Fruit fly (Drosophila melanogaster) whole organism, embryonic: ENCODE measurements around the gene CG17744.

ENCODE experiments used
- Aef1 ChIP-seq: fragments of 200-800 bp; sonication (Bioruptor generic); IDR thresholded peaks from 3 replicates; pipeline ENCODE4 v1.3.6; 2022; ENCODE audit warnings: missing biosample characterization, missing genetic modification characterization
- CG10366 ChIP-seq: fragments of 200-800 bp; sonication (Bioruptor generic); IDR thresholded peaks from 2 replicates; pipeline ENCODE4 v1.3.6; 2022; ENCODE audit warnings: missing biosample characterization, missing genetic modification characterization
- CG13894 ChIP-seq: fragments of 200-800 bp; sonication (Bioruptor generic); optimal IDR thresholded peaks from 3 replicates; lab custom pipeline; 2018; ENCODE audit warnings: missing biosample characterization, mild to moderate bottlenecking, missing genetic modification characterization, moderate library complexity
- CG14050 ChIP-seq: fragments of 200-800 bp; sonication (Bioruptor generic); IDR thresholded peaks from 3 replicates; pipeline ENCODE4 v1.3.6; 2022; ENCODE audit warnings: missing biosample characterization, missing genetic modification characterization
- CG14667 ChIP-seq: fragments of 200-800 bp; sonication (Bioruptor generic); IDR thresholded peaks from 2 replicates; pipeline ENCODE4 v1.3.6; 2022; ENCODE audit warnings: missing biosample characterization, missing genetic modification characterization
- CG15479 ChIP-seq: fragments of 200-800 bp; sonication (Bioruptor generic); optimal IDR thresholded peaks from 3 replicates; lab custom pipeline; 2019; ENCODE audit warnings: missing biosample characterization, mild to moderate bottlenecking, missing genetic modification characterization, moderate library complexity
- CG1647 ChIP-seq: fragments of 200-800 bp; sonication (Bioruptor generic); optimal IDR thresholded peaks from 3 replicates; lab custom pipeline; 2016; ENCODE audit warnings: missing biosample characterization, missing genetic modification characterization
- CG18599 ChIP-seq: fragments of 200-800 bp; sonication (Bioruptor generic); optimal IDR thresholded peaks from 3 replicates; lab custom pipeline; 2017; ENCODE audit warnings: missing biosample characterization, missing genetic modification characterization, mild to moderate bottlenecking, moderate library complexity, missing genetic modification reagents
- CG2116 ChIP-seq: fragments of 200-800 bp; sonication (Bioruptor generic); optimal IDR thresholded peaks from 3 replicates; lab custom pipeline; 2018; ENCODE audit warnings: missing biosample characterization, mild to moderate bottlenecking, missing genetic modification characterization
- CG30431 ChIP-seq: fragments of 200-800 bp; sonication (Bioruptor generic); optimal IDR thresholded peaks from 2 replicates; lab custom pipeline; 2017; ENCODE audit warnings: missing biosample characterization, missing genetic modification characterization
- CG31365 ChIP-seq: fragments of 200-800 bp; sonication (Bioruptor generic); optimal IDR thresholded peaks from 2 replicates; lab custom pipeline; 2018; ENCODE audit warnings: missing biosample characterization, mild to moderate bottlenecking, missing genetic modification characterization
- CG4820 ChIP-seq: fragments of 200-800 bp; sonication (Bioruptor generic); optimal IDR thresholded peaks from 3 replicates; lab custom pipeline; 2016; ENCODE audit warnings: missing biosample characterization, missing genetic modification characterization
- CG8089 ChIP-seq: fragments of 200-800 bp; sonication (Bioruptor generic); optimal IDR thresholded peaks from 3 replicates; lab custom pipeline; 2016; ENCODE audit warnings: missing biosample characterization, missing genetic modification characterization
- CG9215 ChIP-seq: fragments of 200-800 bp; sonication (Bioruptor generic); IDR thresholded peaks from 2 replicates; pipeline ENCODE4 v1.3.6; 2022; ENCODE audit warnings: missing biosample characterization, missing genetic modification characterization
- CG9437 ChIP-seq: fragments of 200-800 bp; sonication (Bioruptor generic); optimal IDR thresholded peaks from 2 replicates; lab custom pipeline; 2018; ENCODE audit warnings: missing biosample characterization, mild to moderate bottlenecking, missing genetic modification characterization
- CG9932 ChIP-seq: fragments of 200-800 bp; sonication (Bioruptor generic); IDR thresholded peaks from 2 replicates; pipeline ENCODE4 v1.3.6; 2022; ENCODE audit warnings: missing biosample characterization, missing genetic modification characterization
- CrebB ChIP-seq: fragments of 200-800 bp; sonication (Bioruptor generic); optimal IDR thresholded peaks from 3 replicates; lab custom pipeline; 2018; ENCODE audit warnings: missing biosample characterization, mild to moderate bottlenecking, missing genetic modification characterization
- Doc3 ChIP-seq: fragments of 200-800 bp; sonication (Bioruptor generic); IDR thresholded peaks from 3 replicates; pipeline ENCODE4 v1.3.6; 2022; ENCODE audit warnings: missing biosample characterization, missing genetic modification characterization; ENCODE audit not compliant: partially characterized antibody
- Eip74EF ChIP-seq, 2 experiments: fragments of 200-800 bp in 1 of 2; fragments of >200 bp in 1 of 2; sonication (Bioruptor generic) in 1 of 2; optimal IDR thresholded peaks; 2 replicates each; lab custom pipeline; 2017 to 2019; ENCODE audit warnings: missing biosample characterization in 2 of 2, missing genetic modification characterization in 2 of 2, mild to moderate bottlenecking in 1 of 2, moderate library complexity in 1 of 2
- Ets65A ChIP-seq: fragments of 200-800 bp; sonication (Bioruptor generic); peaks from one replicate; lab custom pipeline; 2016; ENCODE audit warnings: missing biosample characterization, missing genetic modification characterization
- Hr78 ChIP-seq, 2 experiments: fragments of 200-800 bp in 1 of 2; fragments of >200 bp in 1 of 2; sonication (Bioruptor generic) in 1 of 2; optimal IDR thresholded peaks; 2 replicates each; lab custom pipeline; 2017 to 2019; ENCODE audit warnings: missing biosample characterization in 2 of 2, missing genetic modification characterization in 2 of 2, mild to moderate bottlenecking in 1 of 2, moderate library complexity in 1 of 2
- Mrtf ChIP-seq: fragments of 200-800 bp; sonication (Bioruptor generic); IDR thresholded peaks from 3 replicates; pipeline ENCODE4 v1.3.6; 2022; ENCODE audit warnings: missing biosample characterization, missing genetic modification characterization
- Nf-YC ChIP-seq: fragments of 200-800 bp; optimal IDR thresholded peaks from 3 replicates; lab custom pipeline; 2019; ENCODE audit warnings: missing biosample characterization, mild to moderate bottlenecking, missing genetic modification characterization, moderate library complexity
- Pdp1 ChIP-seq, 2 experiments: fragments of 200-800 bp; sonication (Bioruptor generic); optimal IDR thresholded peaks; 3 replicates each; lab custom pipeline; 2016; ENCODE audit warnings: missing biosample characterization in 2 of 2, missing genetic modification characterization in 2 of 2, mild to moderate bottlenecking in 1 of 2, moderate library complexity in 1 of 2
- Rfx ChIP-seq: fragments of 200-800 bp; sonication (Bioruptor generic); IDR thresholded peaks from 2 replicates; pipeline ENCODE4 v1.3.6; 2022; ENCODE audit warnings: missing biosample characterization, missing genetic modification characterization
- Tbp ChIP-seq: fragments of >200 bp; optimal IDR thresholded peaks from 2 replicates; lab custom pipeline; 2018; ENCODE audit warnings: missing biosample characterization, missing genetic modification characterization
- YL-1 ChIP-seq: fragments of 200-800 bp; sonication (Bioruptor generic); optimal IDR thresholded peaks from 3 replicates; lab custom pipeline; 2017; ENCODE audit warnings: missing biosample characterization, mild to moderate bottlenecking, missing genetic modification characterization
- ase ChIP-seq: fragments of 200-800 bp; sonication (Bioruptor generic); IDR thresholded peaks from 3 replicates; pipeline ENCODE4 v1.3.6; 2022; ENCODE audit warnings: missing biosample characterization, missing genetic modification characterization
- chif ChIP-seq, 2 experiments: fragments of 200-800 bp; sonication (Bioruptor generic); optimal IDR thresholded peaks; 3 replicates each; lab custom pipeline; 2016; ENCODE audit warnings: missing biosample characterization in 2 of 2, missing genetic modification characterization in 2 of 2
- chn ChIP-seq: fragments of 200-800 bp; sonication (Bioruptor generic); optimal IDR thresholded peaks from 2 replicates; lab custom pipeline; 2016; ENCODE audit warnings: missing biosample characterization, missing genetic modification characterization
- dati ChIP-seq: fragments of 200-800 bp; sonication (Bioruptor generic); IDR thresholded peaks from 2 replicates; pipeline ENCODE4 v1.3.6; 2022; ENCODE audit warnings: missing biosample characterization, missing genetic modification characterization
- ems ChIP-seq: fragments of 200-800 bp; sonication (Bioruptor generic); optimal IDR thresholded peaks from 3 replicates; lab custom pipeline; 2016; ENCODE audit warnings: missing biosample characterization, missing genetic modification characterization
- fd96Cb ChIP-seq: fragments of 200-800 bp; sonication (Bioruptor generic); optimal IDR thresholded peaks from 2 replicates; lab custom pipeline; 2018; ENCODE audit warnings: missing biosample characterization, mild to moderate bottlenecking, missing genetic modification characterization, moderate library complexity
- ham ChIP-seq: fragments of 200-800 bp; sonication (Bioruptor generic); IDR thresholded peaks from 2 replicates; pipeline ENCODE4 v1.3.6; 2022; ENCODE audit warnings: missing biosample characterization, missing genetic modification characterization
- hth ChIP-seq: fragments of >200 bp; optimal IDR thresholded peaks from 2 replicates; lab custom pipeline; 2017; ENCODE audit warnings: inconsistent platforms
- insv ChIP-seq, 2 experiments: fragments of 200-800 bp; sonication (Bioruptor generic); optimal IDR thresholded peaks; 3 replicates each; lab custom pipeline; 2016 to 2018; ENCODE audit warnings: missing biosample characterization in 2 of 2, missing genetic modification characterization in 2 of 2
- klu ChIP-seq: fragments of 200-800 bp; sonication (Bioruptor generic); IDR thresholded peaks from 2 replicates; pipeline ENCODE4 v1.3.6; 2022; ENCODE audit warnings: missing biosample characterization, missing genetic modification characterization
- org-1 ChIP-seq: fragments of 200-800 bp; sonication (Bioruptor generic); optimal IDR thresholded peaks from 2 replicates; lab custom pipeline; 2017; ENCODE audit warnings: missing biosample characterization, missing genetic modification characterization
- pho ChIP-seq: fragments of 200-800 bp; sonication (Bioruptor generic); optimal IDR thresholded peaks from 2 replicates; lab custom pipeline; 2016; ENCODE audit warnings: missing biosample characterization, missing genetic modification characterization
- prd ChIP-seq, 3 experiments: fragments of >200 bp in 2 of 3; fragments of 200-800 bp in 1 of 3; sonication (Bioruptor generic) in 1 of 3; optimal IDR thresholded peaks in 2 of 3; IDR thresholded peaks in 1 of 3; 2 replicates in 2 of 3; 3 replicates in 1 of 3; pipeline versions ENCODE4 v1.3.6 to Lab custom; 2017 to 2022; ENCODE audit warnings: missing biosample characterization in 1 of 3, missing genetic modification characterization in 1 of 3
- pros ChIP-seq: fragments of 200-800 bp; sonication (Bioruptor generic); optimal IDR thresholded peaks from 3 replicates; lab custom pipeline; 2019; ENCODE audit warnings: missing biosample characterization, mild to moderate bottlenecking, missing genetic modification characterization, moderate library complexity
- pum ChIP-seq: fragments of 200-800 bp; sonication (Bioruptor generic); optimal IDR thresholded peaks from 2 replicates; lab custom pipeline; 2016; ENCODE audit warnings: missing biosample characterization, missing genetic modification characterization
- sens ChIP-seq: fragments of 200-800 bp; sonication (Bioruptor generic); peaks from one replicate; lab custom pipeline; 2016; ENCODE audit warnings: missing biosample characterization, missing genetic modification characterization
- tap ChIP-seq: fragments of 200-800 bp; optimal IDR thresholded peaks from 3 replicates; lab custom pipeline; 2019; ENCODE audit warnings: missing biosample characterization, mild to moderate bottlenecking, missing genetic modification characterization, moderate library complexity
- tio ChIP-seq: fragments of 200-800 bp; sonication (Bioruptor generic); optimal IDR thresholded peaks from 2 replicates; lab custom pipeline; 2017; ENCODE audit warnings: missing biosample characterization, missing genetic modification characterization, inconsistent platforms
- tup ChIP-seq: fragments of 200-800 bp; sonication (Bioruptor generic); optimal IDR thresholded peaks from 2 replicates; lab custom pipeline; 2016; ENCODE audit warnings: missing biosample characterization, mild to moderate bottlenecking, missing genetic modification characterization, moderate library complexity
- vnd ChIP-seq: fragments of 200-800 bp; sonication (Bioruptor generic); IDR thresholded peaks from 3 replicates; pipeline ENCODE4 v1.3.6; 2022; ENCODE audit warnings: missing biosample characterization, missing genetic modification characterization; ENCODE audit not compliant: partially characterized antibody
- yki ChIP-seq: fragments of >200 bp; optimal IDR thresholded peaks from 3 replicates; lab custom pipeline; 2018
- z ChIP-seq: fragments of 200-800 bp; sonication (Bioruptor generic); IDR thresholded peaks from 3 replicates; pipeline ENCODE4 v1.3.6; 2022; ENCODE audit warnings: missing biosample characterization, missing genetic modification characterization
- zfh1 ChIP-seq: fragments of 200-800 bp; sonication (Bioruptor generic); IDR thresholded peaks from 3 replicates; pipeline ENCODE4 v1.3.6; 2022; ENCODE audit warnings: missing biosample characterization, missing genetic modification characterization

CG17744 gene

DNA sequence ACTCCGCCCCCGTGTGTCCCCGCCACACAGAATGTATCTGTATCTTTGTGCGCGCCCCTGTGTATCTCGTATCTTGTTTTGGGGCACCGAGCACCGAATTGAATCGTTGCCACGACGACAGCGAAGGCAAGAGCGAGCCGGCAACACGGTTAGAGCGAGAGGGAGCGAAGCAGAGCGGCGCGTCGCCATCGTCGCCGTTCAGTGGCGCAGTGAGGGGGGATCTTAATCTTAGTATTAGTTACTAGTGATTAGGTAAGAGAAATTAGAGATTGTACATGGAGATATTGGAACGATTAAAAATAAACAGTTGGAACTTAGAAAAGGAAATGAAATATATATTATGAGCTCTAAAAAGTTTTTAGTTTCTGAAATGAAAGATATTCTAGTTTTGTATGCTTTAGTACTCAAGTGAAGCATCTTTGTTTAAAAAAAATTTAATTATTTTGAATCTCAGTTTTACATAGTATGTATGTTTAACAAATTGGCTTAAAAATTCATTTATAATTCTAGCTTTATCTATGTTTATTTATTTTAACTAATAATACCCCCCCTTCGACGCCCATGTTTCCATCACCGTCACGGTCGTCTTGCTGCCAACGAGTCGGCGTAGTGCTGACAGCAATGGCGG lies 37.5 kb downstream of the CG17744 start (continued):
- TF ChIP-seq Eip74EF (GFP tag; optimal IDR thresholded peaks at IDR 0.05; lab: Kevin White, UChicago) (peak in 1 of 2 experiments; percentile 96), Aef1 (GFP tag; lab: Robert Waterston, UW) (peak; percentile 81), CG9932 (GFP tag; lab: Robert Waterston, UW) (peak; percentile 78), vnd (GFP tag; lab: Robert Waterston, UW) (no peak), org-1 (GFP tag; lab: Kevin White, UChicago) (peak; percentile 88), klu (peak; percentile 90), CG14667 (peak; percentile 88), YL-1 (GFP tag; lab: Kevin White, UChicago) (peak; percentile 48), CG31365 (no peak), chn (peak; percentile 56), CrebB (tag; lab: Kevin White, UChicago) (no peak), pho (GFP tag; lab: Kevin White, UChicago) (peak; percentile 45), Ets65A (peak; percentile 93), hth (lab: Kevin White, UChicago) (peak; percentile 36), CG1647 (no peak), CG9437 (GFP tag; lab: Kevin White, UChicago) (peak; percentile 92), CG18599 (GFP tag; lab: Kevin White, UChicago) (peak; percentile 95), Rfx (GFP tag; lab: Robert Waterston, UW) (peak; percentile 90), CG13894 (tag; lab: Kevin White, UChicago) (peak; percentile 77), sens (GFP tag; lab: Kevin White, UChicago) (peak; percentile 90), Pdp1 (GFP tag; optimal IDR thresholded peaks at IDR 0.05; lab: Kevin White, UChicago) (peak; percentile 80 to 82), ems (GFP tag; lab: Kevin White, UChicago) (peak; percentile 57), Hr78 (GFP tag; optimal IDR thresholded peaks at IDR 0.05; lab: Kevin White, UChicago) (peak in 1 of 2 experiments; percentile 93), chif (GFP tag; optimal IDR thresholded peaks at IDR 0.05; lab: Kevin White, UChicago) (peak; percentile 42 to 53), tio (GFP tag; lab: Kevin White, UChicago) (peak; percentile 89), zfh1 (GFP tag; lab: Robert Waterston, UW) (peak; percentile 78; the same call in 2 of the 3 replicates), CG10366 (GFP tag; lab: Robert Waterston, UW) (peak; percentile 65), CG8089 (peak; percentile 53), ham (no peak), CG14050 (GFP tag; lab: Robert Waterston, UW) (peak; percentile 54; the same call in 2 of the 3 replicates), dati (GFP tag; lab: Robert Waterston, UW) (0 out of 2 replicates have a peak, but pooled peaks have one; percentile 29), fd96Cb (peak; percentile 92), z (GFP tag; lab: Robert Waterston, UW) (no peak), CG9215 (peak; percentile 91), ase (GFP tag; lab: Robert Waterston, UW) (peak; percentile 65), Nf-YC (tag; lab: Kevin White, UChicago) (peak; percentile 97), Doc3 (GFP tag; lab: Robert Waterston, UW) (no peak; the same call in 2 of the 3 replicates), CG4820 (GFP tag; lab: Kevin White, UChicago) (peak; percentile 95), CG30431 (peak; percentile 69), tup (peak; percentile 2), prd (optimal IDR thresholded peaks at IDR 0.05; lab: Kevin White, UChicago) (no peak), prd (GFP tag; IDR thresholded peaks at IDR 0.05; lab: Robert Waterston, UW) (peak; percentile 87), CG15479 (peak; percentile 9), pros (GFP tag; lab: Kevin White, UChicago) (peak; percentile 56), Mrtf (GFP tag; lab: Robert Waterston, UW) (peak; percentile 78; the same call in 2 of the 3 replicates), insv (GFP tag; optimal IDR thresholded peaks at IDR 0.05; lab: Kevin White, UChicago) (peak in 1 of 2 experiments; percentile 41), pum (peak; percentile 73), tap (tag; lab: Kevin White, UChicago) (peak; percentile 90), yki (lab: Kevin White, UChicago) (no peak), Tbp (GFP tag; lab: Kevin White, UChicago) (no peak), CG2116 (peak; percentile 58)
